Fruit fly (Drosophila melanogaster) whole organism, embryonic: ENCODE results near the gene Bx.
A peak's percentile ranks its signal among the peaks of the same experiment; 100 is the strongest.

Source experiments
- CG10274 ChIP-seq: fragments of 200-800 bp; sonication (Bioruptor generic); optimal IDR thresholded peaks from 3 replicates; lab custom pipeline; 2017; ENCODE audit warnings: missing biosample characterization, mild to moderate bottlenecking, missing genetic modification characterization
- CG10321 ChIP-seq: fragments of 200-800 bp; sonication (Bioruptor generic); IDR thresholded peaks from 2 replicates; pipeline ENCODE4 v1.3.6; 2022; ENCODE audit warnings: missing biosample characterization, missing genetic modification characterization
- CG10366 ChIP-seq: fragments of 200-800 bp; sonication (Bioruptor generic); IDR thresholded peaks from 2 replicates; pipeline ENCODE4 v1.3.6; 2022; ENCODE audit warnings: missing biosample characterization, missing genetic modification characterization
- CG11085 ChIP-seq: fragments of 200-800 bp; sonication (Bioruptor generic); IDR thresholded peaks from 2 replicates; pipeline ENCODE4 v1.3.6; 2022; ENCODE audit warnings: missing biosample characterization, missing genetic modification characterization
- CG11398 ChIP-seq: fragments of 200-800 bp; sonication (Bioruptor generic); optimal IDR thresholded peaks from 2 replicates; lab custom pipeline; 2016; ENCODE audit warnings: missing biosample characterization, missing genetic modification characterization
- CG1233 ChIP-seq: fragments of 200-800 bp; sonication (Bioruptor generic); optimal IDR thresholded peaks from 4 replicates; lab custom pipeline; 2018; ENCODE audit warnings: missing biosample characterization, mild to moderate bottlenecking, missing genetic modification characterization
- CG17186 ChIP-seq: fragments of 200-800 bp; sonication (Bioruptor generic); optimal IDR thresholded peaks from 3 replicates; lab custom pipeline; 2017; ENCODE audit warnings: missing biosample characterization, missing genetic modification reagents, missing genetic modification characterization
- CG17568 ChIP-seq: fragments of 200-800 bp; sonication (Bioruptor generic); optimal IDR thresholded peaks from 2 replicates; lab custom pipeline; 2018; ENCODE audit warnings: missing biosample characterization, mild to moderate bottlenecking, missing genetic modification characterization, moderate library complexity
- CG2129 ChIP-seq: fragments of 200-800 bp; sonication (Bioruptor generic); IDR thresholded peaks from 2 replicates; pipeline ENCODE4 v1.3.6; 2022; ENCODE audit warnings: missing biosample characterization, missing genetic modification characterization; ENCODE audit not compliant: partially characterized antibody
- CG30020 ChIP-seq: fragments of 200-800 bp; optimal IDR thresholded peaks from 2 replicates; lab custom pipeline; 2019; ENCODE audit warnings: missing biosample characterization, mild to moderate bottlenecking, missing genetic modification characterization, moderate library complexity
- CG30403 ChIP-seq: fragments of 200-800 bp; sonication (Bioruptor generic); optimal IDR thresholded peaks from 3 replicates; lab custom pipeline; 2016; ENCODE audit warnings: missing biosample characterization, missing genetic modification characterization
- CG34422 ChIP-seq: fragments of 200-800 bp; sonication (Bioruptor generic); IDR thresholded peaks from 3 replicates; pipeline ENCODE4 v1.3.6; 2022; ENCODE audit warnings: missing biosample characterization, missing genetic modification characterization
- CG3726 ChIP-seq: fragments of 200-800 bp; sonication (Bioruptor generic); IDR thresholded peaks from 3 replicates; pipeline ENCODE4, ENCODE4 v1.3.6; 2022; ENCODE audit warnings: missing biosample characterization, missing genetic modification characterization
- CG4328 ChIP-seq: fragments of 200-800 bp; sonication (Bioruptor generic); optimal IDR thresholded peaks from 3 replicates; lab custom pipeline; 2017; ENCODE audit warnings: missing biosample characterization, missing genetic modification reagents, missing genetic modification characterization
- CG4707 ChIP-seq: fragments of 200-800 bp; sonication (Bioruptor generic); optimal IDR thresholded peaks from 2 replicates; lab custom pipeline; 2018; ENCODE audit warnings: missing biosample characterization, mild to moderate bottlenecking, missing genetic modification characterization, moderate library complexity
- CG6813 ChIP-seq: fragments of 200-800 bp; sonication (Bioruptor generic); optimal IDR thresholded peaks from 2 replicates; lab custom pipeline; 2017; ENCODE audit warnings: missing biosample characterization, missing genetic modification characterization, mild to moderate bottlenecking, moderate library complexity, missing genetic modification reagents
- CG7987 ChIP-seq: fragments of 200-800 bp; sonication (Bioruptor generic); optimal IDR thresholded peaks from 2 replicates; lab custom pipeline; 2018; ENCODE audit warnings: missing biosample characterization, mild to moderate bottlenecking, missing genetic modification characterization, moderate library complexity
- CG8765 ChIP-seq: fragments of 200-800 bp; sonication (Bioruptor generic); IDR thresholded peaks from 2 replicates; pipeline ENCODE4 v1.3.6; 2022; ENCODE audit warnings: missing biosample characterization, missing genetic modification characterization
- CHES-1-like ChIP-seq: fragments of 200-800 bp; sonication (Bioruptor generic); optimal IDR thresholded peaks from 2 replicates; lab custom pipeline; 2016; ENCODE audit warnings: missing biosample characterization, missing genetic modification characterization
- D19B ChIP-seq: fragments of 200-800 bp; sonication (Bioruptor generic); optimal IDR thresholded peaks from 2 replicates; lab custom pipeline; 2017; ENCODE audit warnings: missing biosample characterization, mild to moderate bottlenecking, missing genetic modification characterization
- Eip74EF ChIP-seq, 2 experiments: fragments of 200-800 bp in 1 of 2; fragments of >200 bp in 1 of 2; sonication (Bioruptor generic) in 1 of 2; optimal IDR thresholded peaks; 2 replicates each; lab custom pipeline; 2017 to 2019; ENCODE audit warnings: missing biosample characterization in 2 of 2, missing genetic modification characterization in 2 of 2, mild to moderate bottlenecking in 1 of 2, moderate library complexity in 1 of 2
- Fer2 ChIP-seq: fragments of 200-800 bp; sonication (Bioruptor generic); optimal IDR thresholded peaks from 2 replicates; lab custom pipeline; 2018; ENCODE audit warnings: missing biosample characterization, mild to moderate bottlenecking, missing genetic modification characterization, moderate library complexity
- Fer3 ChIP-seq: fragments of 200-800 bp; sonication (Bioruptor generic); optimal IDR thresholded peaks from 2 replicates; lab custom pipeline; 2018; ENCODE audit warnings: missing biosample characterization, mild to moderate bottlenecking, missing genetic modification characterization, moderate library complexity
- Lpt ChIP-seq: fragments of >200 bp; optimal IDR thresholded peaks from 2 replicates; lab custom pipeline; 2018; ENCODE audit warnings: missing biosample characterization, missing genetic modification characterization
- Mad ChIP-seq: fragments of 200-800 bp; sonication (Bioruptor generic); optimal IDR thresholded peaks from 2 replicates; lab custom pipeline; 2016; ENCODE audit warnings: missing biosample characterization, missing genetic modification characterization
- NFAT ChIP-seq: fragments of 200-800 bp; sonication (Bioruptor generic); IDR thresholded peaks from 2 replicates; pipeline ENCODE4 v1.3.6; 2022; ENCODE audit warnings: missing biosample characterization, missing genetic modification characterization
- Sry-β ChIP-seq: fragments of 200-800 bp; sonication (Bioruptor generic); optimal IDR thresholded peaks from 2 replicates; lab custom pipeline; 2018; ENCODE audit warnings: missing biosample characterization, mild to moderate bottlenecking, missing genetic modification characterization, moderate library complexity
- Sry-δ ChIP-seq: fragments of 200-800 bp; sonication (Bioruptor generic); optimal IDR thresholded peaks from 2 replicates; lab custom pipeline; 2016; ENCODE audit warnings: missing biosample characterization, missing genetic modification characterization
- az2 ChIP-seq: fragments of 200-800 bp; sonication (Bioruptor generic); optimal IDR thresholded peaks from 3 replicates; lab custom pipeline; 2016; ENCODE audit warnings: missing biosample characterization, missing genetic modification characterization
- chinmo ChIP-seq: fragments of 200-800 bp; sonication (Bioruptor generic); IDR thresholded peaks from 4 replicates; pipeline ENCODE4 v1.3.6; 2022; ENCODE audit warnings: missing biosample characterization, missing genetic modification characterization; ENCODE audit not compliant: partially characterized antibody
- crol ChIP-seq: fragments of 200-800 bp; sonication (Bioruptor generic); IDR thresholded peaks from 2 replicates; pipeline ENCODE4 v1.3.6; 2022; ENCODE audit warnings: missing biosample characterization, missing genetic modification characterization
- crp ChIP-seq, 2 experiments: fragments of 200-800 bp; sonication (Bioruptor generic); optimal IDR thresholded peaks; 2 replicates in 1 of 2; 3 replicates in 1 of 2; lab custom pipeline; 2017; ENCODE audit warnings: missing biosample characterization in 2 of 2, missing genetic modification characterization in 2 of 2, mild to moderate bottlenecking in 1 of 2, moderate library complexity in 1 of 2
- dan ChIP-seq: fragments of 200-800 bp; sonication (Bioruptor generic); IDR thresholded peaks from 2 replicates; pipeline ENCODE4 v1.3.6; 2022; ENCODE audit warnings: missing biosample characterization, missing genetic modification characterization
- grn ChIP-seq: fragments of 200-800 bp; sonication (Bioruptor generic); optimal IDR thresholded peaks from 3 replicates; lab custom pipeline; 2017; ENCODE audit warnings: missing biosample characterization, missing genetic modification characterization
- lov ChIP-seq, 2 experiments: fragments of 200-800 bp in 1 of 2; fragments of >200 bp in 1 of 2; sonication (Bioruptor generic) in 1 of 2; IDR thresholded peaks in 1 of 2; optimal IDR thresholded peaks in 1 of 2; 2 replicates in 1 of 2; 3 replicates in 1 of 2; pipeline versions ENCODE4 v1.3.6 to Lab custom; 2017 to 2022; ENCODE audit warnings: missing biosample characterization in 1 of 2, missing genetic modification characterization in 1 of 2
- nmo ChIP-seq: fragments of 200-800 bp; sonication (Bioruptor generic); optimal IDR thresholded peaks from 2 replicates; lab custom pipeline; 2018; ENCODE audit warnings: missing biosample characterization, mild to moderate bottlenecking, missing genetic modification characterization, moderate library complexity
- org-1 ChIP-seq: fragments of 200-800 bp; sonication (Bioruptor generic); optimal IDR thresholded peaks from 2 replicates; lab custom pipeline; 2017; ENCODE audit warnings: missing biosample characterization, missing genetic modification characterization
- peb ChIP-seq: fragments of 200-800 bp; sonication (Bioruptor generic); IDR thresholded peaks from 2 replicates; pipeline ENCODE4 v1.3.6; 2022; ENCODE audit warnings: missing biosample characterization, missing genetic modification characterization
- pita ChIP-seq: fragments of 200-800 bp; sonication (Bioruptor generic); optimal IDR thresholded peaks from 2 replicates; lab custom pipeline; 2017; ENCODE audit warnings: missing biosample characterization, mild to moderate bottlenecking, missing genetic modification characterization
- run ChIP-seq: fragments of 200-800 bp; sonication (Bioruptor generic); optimal IDR thresholded peaks from 3 replicates; lab custom pipeline; 2018; ENCODE audit warnings: missing biosample characterization, mild to moderate bottlenecking, missing genetic modification characterization
- sc ChIP-seq, 3 experiments: fragments of >200 bp in 2 of 3; fragments of 200-800 bp in 1 of 3; sonication (Bioruptor generic) in 1 of 3; optimal IDR thresholded peaks; 2 replicates in 2 of 3; 3 replicates in 1 of 3; lab custom pipeline; 2017; ENCODE audit warnings: mild to moderate bottlenecking in 1 of 3, missing biosample characterization in 1 of 3, missing genetic modification characterization in 1 of 3, missing genetic modification reagents in 1 of 3
- schlank ChIP-seq: fragments of 200-800 bp; sonication (Bioruptor generic); optimal IDR thresholded peaks from 2 replicates; lab custom pipeline; 2018; ENCODE audit warnings: missing biosample characterization, mild to moderate bottlenecking, missing genetic modification characterization
- sd ChIP-seq: fragments of 200-800 bp; sonication (Bioruptor generic); optimal IDR thresholded peaks from 3 replicates; lab custom pipeline; 2018; ENCODE audit warnings: missing biosample characterization, mild to moderate bottlenecking, missing genetic modification characterization, moderate library complexity
- sqz ChIP-seq: fragments of 200-800 bp; sonication (Bioruptor generic); optimal IDR thresholded peaks from 3 replicates; lab custom pipeline; 2018; ENCODE audit warnings: missing biosample characterization, mild to moderate bottlenecking, missing genetic modification characterization
- stwl ChIP-seq: fragments of 200-800 bp; sonication (Bioruptor generic); optimal IDR thresholded peaks from 3 replicates; lab custom pipeline; 2018; ENCODE audit warnings: missing biosample characterization, mild to moderate bottlenecking, missing genetic modification characterization, moderate library complexity
- ttk ChIP-seq: fragments of 200-800 bp; sonication (Bioruptor generic); IDR thresholded peaks from 2 replicates; pipeline ENCODE4 v2.1.2; 2022; ENCODE audit warnings: missing biosample characterization, missing genetic modification characterization
- wek ChIP-seq: fragments of 200-800 bp; sonication (Bioruptor generic); optimal IDR thresholded peaks from 3 replicates; lab custom pipeline; 2018; ENCODE audit warnings: missing biosample characterization, mild to moderate bottlenecking, missing genetic modification characterization, moderate library complexity
- zfh2 ChIP-seq: fragments of 200-800 bp; sonication (Bioruptor generic); optimal IDR thresholded peaks from 2 replicates; lab custom pipeline; 2016; ENCODE audit warnings: missing biosample characterization, missing genetic modification characterization

Bx gene

dm6 chrX:18504948-18505597 lies 10.2 kb upstream of the Bx start, which contains the start of gene Wnt5 (continued):
- TF ChIP-seq CG1233 (GFP tag; lab: Kevin White, UChicago) (no peak), CG8765 (no peak), Sry-δ (GFP tag; lab: Kevin White, UChicago) (peak; percentile 12), sc (optimal IDR thresholded peaks at IDR 0.05; lab: Kevin White, UChicago) (no peak), sc (GFP tag; optimal IDR thresholded peaks at IDR 0.05; lab: Kevin White, UChicago) (no peak), CHES-1-like (GFP tag; lab: Kevin White, UChicago) (peak; percentile 15), CG4707 (GFP tag; lab: Kevin White, UChicago) (peak; percentile 15), pita (no peak), peb (GFP tag; lab: Robert Waterston, UW) (no peak), crp (GFP tag; optimal IDR thresholded peaks at IDR 0.05; lab: Kevin White, UChicago) (no peak), dan (GFP tag; lab: Robert Waterston, UW) (no peak), lov (optimal IDR thresholded peaks at IDR 0.05; lab: Kevin White, UChicago) (no peak), lov (GFP tag; IDR thresholded peaks at IDR 0.05; lab: Robert Waterston, UW) (no peak), Lpt (GFP tag; lab: Kevin White, UChicago) (no peak), CG11085 (no peak), D19B (GFP tag; lab: Kevin White, UChicago) (no peak), grn (GFP tag; lab: Kevin White, UChicago) (no peak), CG10274 (no peak), chinmo (GFP tag; lab: Robert Waterston, UW) (peak; percentile 85; the same call in 3 of the 4 replicates), CG3726 (GFP tag; lab: Robert Waterston, UW) (no peak), wek (peak; percentile 32), stwl (tag; lab: Kevin White, UChicago) (peak; percentile 45), ttk (GFP tag; lab: Robert Waterston, UW) (no peak), az2 (GFP tag; lab: Kevin White, UChicago) (no peak), Eip74EF (GFP tag; optimal IDR thresholded peaks at IDR 0.05; lab: Kevin White, UChicago) (peak in 1 of 2 experiments; percentile 2), CG30403 (GFP tag; lab: Kevin White, UChicago) (no peak), org-1 (no peak), CG17186 (GFP tag; lab: Kevin White, UChicago) (no peak), run (peak; percentile 52), Fer2 (no peak), sd (tag; lab: Kevin White, UChicago) (peak; percentile 15), sqz (GFP tag; lab: Kevin White, UChicago) (peak; percentile 49), Sry-β (no peak), Fer3 (tag; lab: Kevin White, UChicago) (no peak), crol (peak; percentile 65), zfh2 (GFP tag; lab: Kevin White, UChicago) (no peak), Mad (no peak), CG30020 (no peak), CG6813 (GFP tag; lab: Kevin White, UChicago) (no peak), NFAT (no peak), CG17568 (GFP tag; lab: Kevin White, UChicago) (no peak), CG34422 (GFP tag; lab: Robert Waterston, UW) (peak; percentile 26; the same call in 1 of the 3 replicates), CG10366 (no peak), CG7987 (GFP tag; lab: Kevin White, UChicago) (no peak), CG10321 (GFP tag; lab: Robert Waterston, UW) (no peak), CG4328 (GFP tag; lab: Kevin White, UChicago) (no peak), schlank (tag; lab: Kevin White, UChicago) (no peak), CG2129 (GFP tag; lab: Robert Waterston, UW) (no peak), CG11398 (GFP tag; lab: Kevin White, UChicago) (no peak), nmo (no peak)
